Fruit fly (Drosophila melanogaster) whole organism, adult: Measurements from ENCODE around the gene Pus10.

Source experiments
- CG12768 ChIP-seq: fragments of 200-800 bp; sonication (Bioruptor generic); optimal IDR thresholded peaks from 2 replicates; lab custom pipeline; 2017; ENCODE audit warnings: missing biosample characterization, missing genetic modification characterization, mild to moderate bottlenecking, moderate library complexity, missing genetic modification reagents
- CG14711 ChIP-seq: fragments of 200-800 bp; sonication (Bioruptor generic); optimal IDR thresholded peaks from 2 replicates; lab custom pipeline; 2018; ENCODE audit warnings: missing biosample characterization, mild to moderate bottlenecking, missing genetic modification characterization, moderate library complexity
- CG5204 ChIP-seq: fragments of 200-800 bp; sonication (Bioruptor generic); optimal IDR thresholded peaks from 2 replicates; lab custom pipeline; 2016; ENCODE audit warnings: missing biosample characterization, missing genetic modification characterization
- CG7101 ChIP-seq: fragments of 200-800 bp; sonication (Bioruptor generic); optimal IDR thresholded peaks from 2 replicates; lab custom pipeline; 2018; ENCODE audit warnings: missing biosample characterization, mild to moderate bottlenecking, missing genetic modification characterization, moderate library complexity
- Crg-1 ChIP-seq: fragments of 200-800 bp; sonication (Bioruptor generic); optimal IDR thresholded peaks from 2 replicates; lab custom pipeline; 2016; ENCODE audit warnings: missing biosample characterization, missing genetic modification characterization
- Hr96 ChIP-seq: fragments of 200-800 bp; sonication (Bioruptor generic); optimal IDR thresholded peaks from 2 replicates; lab custom pipeline; 2016; ENCODE audit warnings: missing biosample characterization, missing genetic modification characterization
- bab1 ChIP-seq: fragments of 200-800 bp; sonication (Bioruptor generic); optimal IDR thresholded peaks from 3 replicates; lab custom pipeline; 2019; ENCODE audit warnings: missing biosample characterization, mild to moderate bottlenecking, missing genetic modification characterization, moderate library complexity
- cnc ChIP-seq, 2 experiments: fragments of >200 bp; optimal IDR thresholded peaks; 2 replicates each; lab custom pipeline; 2017
- kay ChIP-seq: fragments of 200-800 bp; sonication (Bioruptor generic); peaks from one replicate; lab custom pipeline; 2016; ENCODE audit warnings: missing biosample characterization, missing genetic modification characterization, borderline replicate concordance
- tj ChIP-seq: fragments of 200-800 bp; sonication (Bioruptor generic); optimal IDR thresholded peaks from 3 replicates; lab custom pipeline; 2017; ENCODE audit warnings: missing biosample characterization, mild to moderate bottlenecking, missing genetic modification characterization, moderate library complexity

dm6 chr2L:116388-116787 lies 38.7 kb downstream of the Pus10 start, which contains the start of gene CG13694:
- TF ChIP-seq CG12768, result no peak
- no peak for TF ChIP-seq Hr96 (GFP tag; lab: Kevin White, UChicago)
- no peak for TF ChIP-seq CG7101 (tag; lab: Kevin White, UChicago)
- TF ChIP-seq kay (GFP tag; lab: Kevin White, UChicago), result no peak
- TF ChIP-seq Crg-1 (GFP tag; lab: Kevin White, UChicago), result no peak
- TF ChIP-seq cnc (optimal IDR thresholded peaks at IDR 0.05; lab: Kevin White, UChicago), result no peak
- no peak for TF ChIP-seq tj (GFP tag; lab: Kevin White, UChicago)
- no peak for TF ChIP-seq bab1 (GFP tag; lab: Kevin White, UChicago)
- TF ChIP-seq CG14711 (tag; lab: Kevin White, UChicago), result no peak
- no peak for TF ChIP-seq CG5204
